Worm (Caenorhabditis elegans): Measurements from ENCODE around the gene R02F11.11.

DNA sequence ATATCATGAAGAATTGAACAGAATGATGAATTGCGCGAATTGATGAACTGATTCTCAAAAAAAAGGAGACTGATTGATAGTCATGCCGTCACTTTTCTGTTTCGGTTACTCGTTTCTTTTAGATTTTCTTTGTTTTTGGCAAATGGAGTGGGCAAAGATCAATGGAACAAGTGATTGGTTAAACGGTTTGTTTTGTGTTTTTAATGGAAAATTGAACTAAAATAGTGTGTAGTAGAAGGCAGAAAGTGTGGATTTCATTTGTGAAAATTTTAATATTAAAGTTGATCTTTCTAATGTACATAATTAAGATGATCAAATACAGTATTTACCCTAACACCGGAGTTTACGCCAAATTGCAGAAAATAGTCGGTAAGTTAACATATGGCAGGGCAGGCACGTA lies 48.2 kb downstream of the R02F11.11 start, which contains the start of gene nas-9:
- no peak for TF ChIP-seq him-1 (tag; optimal IDR thresholded peaks at IDR 0.05)
- no peak for TF ChIP-seq dao-5 (tag; optimal IDR thresholded peaks at IDR 0.05)
